Worm (Caenorhabditis elegans): ENCODE measurements around the gene ZK546.4.
A peak's percentile ranks its signal among the peaks of the same experiment; 100 is the strongest.

Gene ZK546.4

DNA sequence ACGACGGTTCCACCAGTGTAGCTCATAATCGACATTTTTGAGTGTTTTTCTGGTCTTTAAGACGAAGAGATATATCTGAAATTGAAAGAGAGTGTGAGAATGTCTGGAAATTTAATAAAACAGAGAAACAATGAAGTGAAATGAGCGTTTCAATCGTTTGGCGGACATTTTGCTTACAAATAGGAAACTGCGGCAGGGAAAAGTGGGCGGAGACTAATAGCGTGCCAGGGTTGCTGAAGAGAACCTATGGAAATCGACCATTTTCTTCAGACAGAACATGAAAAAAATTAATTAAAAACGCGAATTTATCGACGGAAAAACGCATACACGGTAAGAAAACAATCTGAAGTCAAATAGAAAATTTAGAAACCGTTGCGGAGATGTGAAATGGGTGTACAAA, 17.5 kb downstream of the ZK546.4 start, which contains the start of gene pbs-3:
Gene pbs-3, minus strand, starts transcription at position 75 of the 400 bp plus-strand sequence.
- TF ChIP-seq fkh-10 (GFP tag; optimal IDR thresholded peaks at IDR 0.05) (no peak), nhr-25 (tag; optimal IDR thresholded peaks at IDR 0.05) (peak; percentile 70), egl-27 (tag; optimal IDR thresholded peaks at IDR 0.05) (no peak), fos-1 (tag; optimal IDR thresholded peaks at IDR 0.05) (no peak), ztf-11 (tag; optimal IDR thresholded peaks at IDR 0.05) (no peak), lin-39 (tag; optimal IDR thresholded peaks at IDR 0.05) (peak; percentile 73), ZK546.5 (tag; optimal IDR thresholded peaks at IDR 0.05) (no peak), zag-1 (tag; optimal IDR thresholded peaks at IDR 0.05) (no peak), ama-1 (optimal IDR thresholded peaks at IDR 0.05) (peak; percentile 5), nhr-11 (tag; optimal IDR thresholded peaks at IDR 0.05) (no peak), nhr-77 (tag; optimal IDR thresholded peaks at IDR 0.05) (no peak), nhr-43 (tag; optimal IDR thresholded peaks at IDR 0.05; ENCODE audit: poor library complexity, severe bottlenecking) (peak; percentile 2), nhr-67 (tag; optimal IDR thresholded peaks at IDR 0.05) (no peak), snpc-4 (tag; optimal IDR thresholded peaks at IDR 0.05) (no peak), lin-15B (tag; optimal IDR thresholded peaks at IDR 0.05) (peak; percentile 62), eor-1 (tag; optimal IDR thresholded peaks at IDR 0.05) (no peak), ceh-16 (tag; optimal IDR thresholded peaks at IDR 0.05) (no peak), nfya-1 (tag; optimal IDR thresholded peaks at IDR 0.05; ENCODE audit: insufficient read depth) (peak; percentile 79), hmg-11 (tag; optimal IDR thresholded peaks at IDR 0.05) (no peak), elt-2 (tag; optimal IDR thresholded peaks at IDR 0.05) (peak; percentile 75), ztf-4 (tag; optimal IDR thresholded peaks at IDR 0.05) (no peak), nhr-76 (tag; optimal IDR thresholded peaks at IDR 0.05) (no peak), mdl-1 (tag; optimal IDR thresholded peaks at IDR 0.05) (no peak), tbx-2 (tag; optimal IDR thresholded peaks at IDR 0.05) (no peak), ceh-28 (tag; optimal IDR thresholded peaks at IDR 0.05) (peak; percentile 8), aly-2 (tag; optimal IDR thresholded peaks at IDR 0.05) (no peak), jun-1 (tag; optimal IDR thresholded peaks at IDR 0.05) (no peak), R02D3.7 (tag; optimal IDR thresholded peaks at IDR 0.05) (peak; percentile 17), skn-1 (tag; optimal IDR thresholded peaks at IDR 0.05) (peak; percentile 89), pqm-1 (tag; optimal IDR thresholded peaks at IDR 0.05) (peak; percentile 37), pha-4 (tag; optimal IDR thresholded peaks at IDR 0.05) (peak; percentile 87), daf-12 (tag; optimal IDR thresholded peaks at IDR 0.05) (no peak), unc-39 (tag; optimal IDR thresholded peaks at IDR 0.05) (no peak), egl-5 (tag; optimal IDR thresholded peaks at IDR 0.05) (no peak), elt-3 (tag; optimal IDR thresholded peaks at IDR 0.05) (no peak), nhr-12 (tag; optimal IDR thresholded peaks at IDR 0.05) (no peak), nhr-237 (tag; optimal IDR thresholded peaks at IDR 0.05) (no peak), nhr-28 (tag; optimal IDR thresholded peaks at IDR 0.05) (no peak), ceh-82 (tag; optimal IDR thresholded peaks at IDR 0.05) (no peak), fkh-2 (tag; optimal IDR thresholded peaks at IDR 0.05) (no peak), lsy-12 (tag; optimal IDR thresholded peaks at IDR 0.05) (no peak), nhr-23 (tag; optimal IDR thresholded peaks at IDR 0.05) (peak; percentile 58), elt-1 (tag; optimal IDR thresholded peaks at IDR 0.05) (no peak), mml-1 (tag; optimal IDR thresholded peaks at IDR 0.05) (no peak), sea-2 (GFP tag; optimal IDR thresholded peaks at IDR 0.05) (no peak), ceh-9 (tag; optimal IDR thresholded peaks at IDR 0.05) (no peak), unc-62 (GFP tag; optimal IDR thresholded peaks at IDR 0.05) (no peak)

DNA sequence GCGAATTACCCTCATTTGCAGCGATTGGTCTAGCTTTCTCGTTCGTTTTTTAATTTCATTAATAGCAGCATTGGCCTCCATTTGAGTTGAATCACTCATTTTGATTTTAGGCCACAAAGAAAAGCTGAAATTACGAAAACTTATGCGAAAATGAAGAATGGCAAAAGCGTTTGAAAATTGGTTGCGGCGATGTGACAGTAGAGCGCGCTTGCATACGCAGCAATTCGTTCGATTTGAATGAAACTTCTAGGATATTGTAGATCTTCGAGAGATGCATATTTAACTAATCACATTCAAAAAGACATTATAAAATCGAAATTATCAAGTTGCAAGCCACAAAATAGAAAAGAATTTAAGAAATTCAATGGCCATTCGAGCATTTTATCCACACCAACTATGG, 21.9 kb downstream of the ZK546.4 start, which contains the start of gene ulp-2:
Gene ulp-2, minus strand, starts transcription at position 158 of the 400 bp plus-strand sequence.
- TF ChIP-seq nhr-25 (tag; optimal IDR thresholded peaks at IDR 0.05) (peak; percentile 28), pha-4 (tag; optimal IDR thresholded peaks at IDR 0.05) (peak; percentile 42), nhr-67 (tag; optimal IDR thresholded peaks at IDR 0.05) (no peak), fos-1 (tag; optimal IDR thresholded peaks at IDR 0.05) (no peak), nhr-77 (tag; optimal IDR thresholded peaks at IDR 0.05) (no peak), lin-39 (tag; optimal IDR thresholded peaks at IDR 0.05) (peak; percentile 38), lin-15B (tag; optimal IDR thresholded peaks at IDR 0.05) (peak; percentile 49), nfya-1 (tag; optimal IDR thresholded peaks at IDR 0.05; ENCODE audit: insufficient read depth) (peak; percentile 15), hmg-11 (tag; optimal IDR thresholded peaks at IDR 0.05) (peak; percentile 12), nhr-237 (tag; optimal IDR thresholded peaks at IDR 0.05) (no peak), skn-1 (tag; optimal IDR thresholded peaks at IDR 0.05) (peak; percentile 34), ama-1 (optimal IDR thresholded peaks at IDR 0.05) (no peak), elt-2 (tag; optimal IDR thresholded peaks at IDR 0.05) (peak; percentile 15), ceh-16 (tag; optimal IDR thresholded peaks at IDR 0.05) (no peak)

All from whole organism, L3 larva.